Worm (Caenorhabditis elegans): ENCODE data around the gene F53F8.5.

The F53F8.5 gene

DNA sequence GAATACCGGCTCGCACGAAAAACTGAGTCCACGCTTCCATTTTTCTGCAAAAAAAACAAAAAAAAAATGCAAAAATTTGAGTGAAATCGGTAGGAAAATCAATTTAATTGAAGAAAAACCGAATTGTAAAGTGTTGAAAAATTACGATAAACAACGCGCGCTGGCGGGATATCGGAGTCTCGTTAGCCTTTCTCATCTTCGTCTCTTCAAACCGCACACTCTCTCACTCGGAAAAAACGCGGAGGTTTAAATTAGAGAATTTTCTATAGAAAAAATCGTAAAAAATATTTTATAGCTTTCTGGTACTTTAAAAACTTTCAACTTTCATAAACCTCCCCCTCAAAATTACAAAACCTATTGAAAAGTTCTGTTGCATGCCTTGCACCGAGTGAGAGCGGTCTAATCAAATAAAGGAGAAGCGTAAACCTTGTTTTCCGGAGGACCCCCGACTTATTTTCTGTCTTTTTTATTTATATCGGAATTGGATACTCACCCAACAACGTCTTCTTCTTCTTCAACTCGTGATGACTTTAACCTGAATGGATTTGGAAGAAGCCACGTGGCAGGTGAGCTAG, at the start of gene F53F8.5, which contains the start of gene F53F8.6:
Gene F53F8.5, minus strand, starts transcription at position 52 of the 575 bp plus-strand sequence.
Gene F53F8.6, plus strand, starts transcription at position 230 of the 575 bp plus-strand sequence.
- TF ChIP-seq W03F9.2 (tag; optimal IDR thresholded peaks at IDR 0.05) (no peak), dao-5 (tag; optimal IDR thresholded peaks at IDR 0.05) (no peak), him-1 (tag; optimal IDR thresholded peaks at IDR 0.05) (no peak)

DNA sequence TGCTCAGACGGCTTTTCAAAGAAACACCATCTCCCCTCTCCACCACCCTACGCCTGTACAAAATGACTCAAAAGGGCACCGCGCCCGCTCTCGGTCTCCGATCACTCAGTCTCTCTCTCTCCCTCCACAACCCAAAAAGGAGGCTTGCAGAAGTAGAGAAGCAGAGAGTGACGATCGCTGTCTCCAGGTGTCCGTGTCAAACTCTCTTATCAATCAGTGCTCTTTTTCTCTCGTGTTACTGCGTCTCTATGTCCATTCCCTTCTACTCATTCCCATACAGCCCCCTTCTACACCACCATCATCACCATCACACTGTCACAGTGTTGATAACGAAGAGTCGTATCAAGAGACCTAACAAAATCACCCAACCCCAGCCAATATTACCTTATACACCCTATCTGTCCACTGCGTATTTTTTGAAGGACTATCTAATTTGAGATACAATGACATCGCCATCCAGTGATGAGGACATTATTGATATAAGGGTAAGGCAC, 48.8 kb upstream of the F53F8.5 start, which contains the start of gene pha-4:
Gene pha-4, plus strand, starts transcription at position 444 of the 494 bp plus-strand sequence.
- TF ChIP-seq dao-5 (tag; optimal IDR thresholded peaks at IDR 0.05) (no peak), W03F9.2 (tag; optimal IDR thresholded peaks at IDR 0.05) (no peak), him-1 (tag; optimal IDR thresholded peaks at IDR 0.05) (no peak)

DNA sequence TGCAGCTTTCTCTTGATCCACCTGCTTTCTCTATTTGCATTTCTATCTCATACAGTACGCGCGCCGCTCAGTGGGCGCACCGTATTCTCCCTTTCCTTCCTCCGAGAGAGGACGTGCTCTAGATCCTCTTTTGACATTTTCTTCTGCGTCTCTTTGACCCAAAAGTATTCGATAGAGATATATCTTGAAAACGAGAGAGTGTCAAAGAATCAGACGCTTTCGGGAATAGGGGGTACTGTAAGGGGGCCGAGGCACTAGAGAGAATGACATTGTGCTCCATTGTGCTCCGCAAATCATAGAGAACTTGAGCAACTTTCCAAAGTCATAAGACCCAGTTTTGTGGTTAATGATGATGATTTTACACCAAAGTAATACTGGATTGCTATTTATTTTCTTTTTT, 45.2 kb upstream of the F53F8.5 start:
- TF ChIP-seq W03F9.2 (tag; optimal IDR thresholded peaks at IDR 0.05) (no peak), him-1 (tag; optimal IDR thresholded peaks at IDR 0.05) (no peak), dao-5 (tag; optimal IDR thresholded peaks at IDR 0.05) (no peak)

DNA sequence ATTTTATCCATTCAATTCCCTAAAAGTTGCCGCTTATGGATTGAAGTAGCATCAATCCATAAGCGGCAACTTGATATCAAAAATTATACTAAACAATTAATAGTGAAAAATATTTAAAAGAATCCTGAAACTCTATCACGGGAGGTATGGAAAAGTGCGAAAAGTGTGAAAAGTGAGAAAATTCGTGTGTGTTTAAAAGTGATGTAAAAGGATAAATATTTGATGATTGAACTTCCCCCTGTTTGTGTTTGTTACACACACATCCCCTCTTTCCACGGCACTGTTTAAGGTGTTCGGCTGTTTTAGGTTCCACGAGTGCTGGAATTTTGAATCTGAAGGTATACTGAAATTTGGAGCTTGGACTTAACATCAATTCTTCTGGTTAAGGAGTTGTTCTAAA, 44.1 kb upstream of the F53F8.5 start:
- TF ChIP-seq him-1 (tag; optimal IDR thresholded peaks at IDR 0.05) (no peak), W03F9.2 (tag; optimal IDR thresholded peaks at IDR 0.05) (no peak), dao-5 (tag; optimal IDR thresholded peaks at IDR 0.05) (no peak)

DNA sequence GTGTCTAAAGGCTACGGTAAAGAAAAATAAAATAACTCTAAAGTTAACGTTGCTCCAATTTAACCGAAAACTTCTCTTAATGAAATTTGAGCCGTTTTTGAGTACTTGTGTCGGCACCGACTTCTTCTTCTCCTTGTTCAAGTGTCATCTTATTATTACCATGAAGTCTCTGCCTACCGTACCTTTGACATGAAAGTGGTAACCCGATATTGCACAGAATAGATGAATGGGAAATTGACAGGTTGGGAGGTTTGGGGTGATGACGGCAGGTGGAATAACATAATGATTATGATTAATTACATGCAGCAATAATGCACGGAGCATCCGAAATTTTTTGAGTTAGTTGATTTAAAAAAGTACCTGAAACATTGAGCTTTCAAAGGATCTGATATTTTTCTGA, 43.0 kb upstream of the F53F8.5 start:
- TF ChIP-seq dao-5 (tag; optimal IDR thresholded peaks at IDR 0.05), result no peak
- no peak for TF ChIP-seq W03F9.2 (tag; optimal IDR thresholded peaks at IDR 0.05)
- no peak for TF ChIP-seq him-1 (tag; optimal IDR thresholded peaks at IDR 0.05)

- TF ChIP-seq W03F9.2 (tag; optimal IDR thresholded peaks at IDR 0.05), result no peak
Measured at ce11 chrV:20745278-20745677, 41.4 kb upstream of the F53F8.5 start.

DNA sequence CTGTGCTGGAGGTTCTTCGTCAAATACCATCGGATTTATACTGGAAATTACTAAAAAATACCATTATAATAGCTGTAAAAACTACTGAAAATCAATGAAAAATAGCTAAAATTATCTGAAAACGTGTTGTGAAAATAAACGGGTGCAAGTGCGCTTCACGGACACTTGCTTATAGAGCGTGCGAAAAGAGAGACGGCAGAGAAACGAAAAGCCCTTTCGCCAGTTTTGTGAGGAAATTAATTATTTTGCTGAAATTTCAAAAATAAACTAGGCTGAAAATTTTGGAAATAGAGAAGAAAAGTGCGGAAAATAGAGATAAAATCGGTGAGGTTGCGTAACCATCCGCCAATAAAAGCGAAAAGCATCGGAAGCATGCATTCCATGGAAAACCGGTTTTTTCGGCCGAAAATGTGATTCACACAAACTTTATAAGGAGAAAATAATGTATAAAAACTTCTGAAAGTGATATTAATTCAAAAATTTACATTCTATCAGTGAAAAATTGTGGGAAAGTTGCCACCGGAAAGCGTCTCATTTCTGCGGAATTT, 40.5 kb upstream of the F53F8.5 start, which contains the start of gene dnj-25:
Gene dnj-25, minus strand, starts transcription at position 57 of the 548 bp plus-strand sequence.
- TF ChIP-seq him-1 (tag; optimal IDR thresholded peaks at IDR 0.05) (no peak), dao-5 (tag; optimal IDR thresholded peaks at IDR 0.05) (no peak), W03F9.2 (tag; optimal IDR thresholded peaks at IDR 0.05) (no peak)

DNA sequence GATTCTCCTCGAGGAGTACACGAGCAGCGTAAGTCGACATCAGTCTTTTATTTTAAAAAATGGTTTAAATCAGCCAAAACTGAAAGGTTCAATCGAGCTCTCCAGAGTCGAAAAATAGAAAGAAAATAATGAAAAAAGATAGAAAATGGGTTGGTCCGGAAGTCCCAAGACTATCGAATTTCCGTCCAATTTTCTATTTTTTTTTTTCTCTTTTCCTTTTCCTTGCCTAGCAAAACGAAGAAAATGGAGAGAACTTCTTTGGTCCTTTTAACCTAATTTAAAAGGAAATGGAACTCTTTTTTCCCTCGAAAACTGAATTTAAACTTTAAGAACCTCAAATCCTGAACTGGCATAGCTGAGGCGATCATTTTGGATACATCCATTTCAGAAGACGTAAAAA, 35.5 kb upstream of the F53F8.5 start:
- TF ChIP-seq dao-5 (tag; optimal IDR thresholded peaks at IDR 0.05) (no peak), him-1 (tag; optimal IDR thresholded peaks at IDR 0.05) (no peak), W03F9.2 (tag; optimal IDR thresholded peaks at IDR 0.05) (no peak)

ce11 chrV:20734658-20735057, 30.8 kb upstream of the F53F8.5 start, which contains the start of gene srxa-6:
Gene srxa-6 (plus strand): TSS chrV:20734958.
- TF ChIP-seq him-1 (tag; optimal IDR thresholded peaks at IDR 0.05) (no peak), dao-5 (tag; optimal IDR thresholded peaks at IDR 0.05) (no peak), W03F9.2 (tag; optimal IDR thresholded peaks at IDR 0.05) (no peak)

- no peak for TF ChIP-seq W03F9.2 (tag; optimal IDR thresholded peaks at IDR 0.05)
- no peak for TF ChIP-seq dao-5 (tag; optimal IDR thresholded peaks at IDR 0.05)
- no peak for TF ChIP-seq him-1 (tag; optimal IDR thresholded peaks at IDR 0.05)
Measured at ce11 chrV:20731787-20732186, 27.9 kb upstream of the F53F8.5 start, which contains the start of gene srxa-1. Gene srxa-1 (plus strand): TSS chrV:20732087.

- no peak for TF ChIP-seq him-1 (tag; optimal IDR thresholded peaks at IDR 0.05)
- TF ChIP-seq W03F9.2 (tag; optimal IDR thresholded peaks at IDR 0.05), result peak; percentile 44
- no peak for TF ChIP-seq dao-5 (tag; optimal IDR thresholded peaks at IDR 0.05)
Measured at ce11 chrV:20728763-20729350, 25.0 kb upstream of the F53F8.5 start, which contains the start of gene ipla-3. Gene ipla-3 (minus strand): TSS chrV:20729272.

DNA sequence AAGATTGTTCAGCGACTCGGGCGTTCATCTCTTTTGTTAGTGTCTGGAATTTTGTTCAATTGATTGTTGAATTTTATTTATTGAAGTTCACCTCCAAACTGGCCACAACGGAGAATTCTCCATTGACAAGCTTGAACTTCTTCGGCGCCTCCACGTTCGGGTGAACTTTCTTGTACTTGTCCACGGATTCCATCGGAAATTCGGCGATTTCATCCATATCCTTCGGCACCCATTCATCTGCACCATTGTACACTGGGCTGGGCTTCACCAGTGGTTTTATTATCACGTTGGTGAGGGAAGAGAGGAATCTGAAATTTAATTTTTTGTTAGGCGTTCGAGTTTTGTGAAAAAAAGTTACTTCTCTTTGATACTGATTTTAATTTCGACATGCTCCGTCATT, 23.6 kb upstream of the F53F8.5 start:
- TF ChIP-seq W03F9.2 (tag; optimal IDR thresholded peaks at IDR 0.05) (no peak), him-1 (tag; optimal IDR thresholded peaks at IDR 0.05) (no peak)

DNA sequence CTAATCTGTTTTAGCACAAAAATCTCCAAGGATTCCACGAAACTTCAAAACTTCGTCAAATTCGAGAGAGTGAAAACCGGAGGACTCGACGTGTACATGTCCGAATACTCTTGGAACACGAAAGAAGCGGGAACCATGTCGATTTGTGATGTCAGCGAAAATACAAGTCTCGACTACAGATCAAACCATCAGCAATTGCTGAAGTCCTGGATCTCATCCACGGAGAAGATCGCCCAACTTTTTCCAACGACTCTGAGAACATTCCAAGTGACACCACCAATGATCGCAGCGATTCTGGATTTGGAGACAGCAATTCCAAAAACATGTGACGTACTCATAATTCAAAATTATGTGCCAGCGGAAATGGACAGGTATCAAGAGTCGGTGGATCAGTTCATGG, 18.6 kb upstream of the F53F8.5 start:
- TF ChIP-seq W03F9.2 (tag; optimal IDR thresholded peaks at IDR 0.05), result no peak
- TF ChIP-seq him-1 (tag; optimal IDR thresholded peaks at IDR 0.05), result no peak
- TF ChIP-seq dao-5 (tag; optimal IDR thresholded peaks at IDR 0.05), result no peak

DNA sequence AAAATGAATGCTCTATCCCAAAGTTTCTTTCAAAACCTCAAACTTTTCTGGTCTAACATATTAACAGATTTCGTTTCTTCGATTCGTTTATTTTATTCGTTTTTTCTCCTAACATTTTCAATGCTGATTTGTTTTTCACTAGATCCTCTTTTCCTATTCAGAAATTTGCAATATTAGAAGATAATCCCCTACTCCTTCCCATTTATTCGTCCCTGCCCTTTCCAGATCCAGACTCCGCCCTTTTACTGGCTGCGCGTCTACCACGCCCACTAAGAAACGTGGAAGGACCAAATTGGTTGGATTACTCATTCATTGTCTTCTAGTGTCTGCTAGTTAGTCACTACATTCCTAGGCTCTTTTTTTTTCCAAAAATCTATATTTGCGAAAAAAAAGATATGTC, 18.1 kb upstream of the F53F8.5 start, which contains the start of gene Y44A6C.2:
Gene Y44A6C.2, plus strand, starts transcription at position 301 of the 400 bp plus-strand sequence.
- TF ChIP-seq dao-5 (tag; optimal IDR thresholded peaks at IDR 0.05) (no peak), W03F9.2 (tag; optimal IDR thresholded peaks at IDR 0.05) (no peak), him-1 (tag; optimal IDR thresholded peaks at IDR 0.05) (no peak)
